Worm (Caenorhabditis elegans): ENCODE results near the gene T19C9.10.

T19C9.10 gene

ce11 chrV:17236345-17236744 lies at the start of gene T19C9.10:
TSS of gene T19C9.10 (plus strand) at chrV:17236592.
- TF ChIP-seq fkh-6 (tag; optimal IDR thresholded peaks at IDR 0.05) (no peak), sox-2 (GFP tag; IDR thresholded peaks at IDR 0.05) (no peak), ama-1 (optimal IDR thresholded peaks at IDR 0.05) (no peak), K02D7.2 (tag; optimal IDR thresholded peaks at IDR 0.05) (no peak), rnt-1 (tag; optimal IDR thresholded peaks at IDR 0.05) (no peak), pag-3 (tag; optimal IDR thresholded peaks at IDR 0.05; ENCODE audit: borderline replicate concordance) (no peak), ceh-14 (tag; optimal IDR thresholded peaks at IDR 0.05) (no peak), ztf-16 (tag; optimal IDR thresholded peaks at IDR 0.05) (no peak), Y22D7AL.16 (tag; optimal IDR thresholded peaks at IDR 0.05) (no peak), pros-1 (tag; optimal IDR thresholded peaks at IDR 0.05) (no peak), lim-6 (tag; optimal IDR thresholded peaks at IDR 0.05) (no peak), sdc-2 (tag; optimal IDR thresholded peaks at IDR 0.05) (no peak), hlh-30 (tag; optimal IDR thresholded peaks at IDR 0.05; ENCODE audit: insufficient read depth) (no peak), pha-4 (tag; optimal IDR thresholded peaks at IDR 0.05) (no peak)

- TF ChIP-seq dmd-4 (tag; optimal IDR thresholded peaks at IDR 0.05; ENCODE audit: borderline replicate concordance) (no peak), ceh-34 (tag; optimal IDR thresholded peaks at IDR 0.05) (no peak), C08G9.2 (tag; optimal IDR thresholded peaks at IDR 0.05) (no peak), ceh-18 (tag; optimal IDR thresholded peaks at IDR 0.05) (no peak)
Observed at ce11 chrV:17190399-17190798, 46.0 kb upstream of the T19C9.10 start, which contains the start of gene str-199. TSS of gene str-199 (minus strand) at chrV:17190499.

- TF ChIP-seq sox-2 (GFP tag; IDR thresholded peaks at IDR 0.05) (no peak), ceh-45 (GFP tag; IDR thresholded peaks at IDR 0.05) (no peak), unc-86 (tag; optimal IDR thresholded peaks at IDR 0.05) (no peak), dve-1 (tag; optimal IDR thresholded peaks at IDR 0.05) (no peak), ahr-1 (tag; optimal IDR thresholded peaks at IDR 0.05) (no peak), eyg-1 (tag; optimal IDR thresholded peaks at IDR 0.05) (no peak), ceh-6 (GFP tag; optimal IDR thresholded peaks at IDR 0.05) (no peak), syd-9 (tag; optimal IDR thresholded peaks at IDR 0.05) (no peak), che-1 (tag; optimal IDR thresholded peaks at IDR 0.05) (no peak), pax-1 (tag; optimal IDR thresholded peaks at IDR 0.05) (no peak), hlh-6 (tag; optimal IDR thresholded peaks at IDR 0.05) (no peak), tbx-7 (tag; optimal IDR thresholded peaks at IDR 0.05) (no peak), ceh-14 (tag; optimal IDR thresholded peaks at IDR 0.05) (no peak), C08G9.2 (tag; optimal IDR thresholded peaks at IDR 0.05) (no peak), hlh-13 (GFP tag; optimal IDR thresholded peaks at IDR 0.05) (no peak), ets-4 (tag; optimal IDR thresholded peaks at IDR 0.05) (no peak), unc-3 (GFP tag; conservative IDR thresholded peaks at IDR 0.05) (no peak), unc-3 (tag; optimal IDR thresholded peaks at IDR 0.05) (no peak), hlh-30 (tag; optimal IDR thresholded peaks at IDR 0.05; ENCODE audit: insufficient read depth) (no peak), pha-4 (tag; optimal IDR thresholded peaks at IDR 0.05) (no peak)
Observed at ce11 chrV:17192238-17192637, 44.2 kb upstream of the T19C9.10 start, which contains the start of gene srz-47. TSS of gene srz-47 (minus strand) at chrV:17192338.

ce11 chrV:17198926-17199325 lies 37.5 kb upstream of the T19C9.10 start, which contains the start of gene srz-96:
TSS of gene srz-96 (plus strand) at chrV:17199226.
- TF ChIP-seq hlh-6 (tag; optimal IDR thresholded peaks at IDR 0.05): no peak
- no peak for TF ChIP-seq ceh-22 (tag; optimal IDR thresholded peaks at IDR 0.05)
- TF ChIP-seq fkh-6 (tag; optimal IDR thresholded peaks at IDR 0.05): no peak
- TF ChIP-seq ceh-9 (tag; optimal IDR thresholded peaks at IDR 0.05): no peak
- TF ChIP-seq lim-6 (tag; optimal IDR thresholded peaks at IDR 0.05): no peak
- no peak for TF ChIP-seq ttx-3 (tag; optimal IDR thresholded peaks at IDR 0.05)
- TF ChIP-seq sdc-2 (tag; optimal IDR thresholded peaks at IDR 0.05): no peak
- no peak for TF ChIP-seq pqm-1 (tag; optimal IDR thresholded peaks at IDR 0.05)
- no peak for TF ChIP-seq ets-4 (tag; optimal IDR thresholded peaks at IDR 0.05)
- TF ChIP-seq unc-86 (tag; optimal IDR thresholded peaks at IDR 0.05): no peak
- no peak for TF ChIP-seq ceh-2 (tag; optimal IDR thresholded peaks at IDR 0.05)
- TF ChIP-seq ceh-45 (GFP tag; IDR thresholded peaks at IDR 0.05): no peak
- no peak for TF ChIP-seq nhr-11 (tag; optimal IDR thresholded peaks at IDR 0.05)
- TF ChIP-seq pax-1 (tag; optimal IDR thresholded peaks at IDR 0.05): no peak
- no peak for TF ChIP-seq hlh-30 (tag; optimal IDR thresholded peaks at IDR 0.05; ENCODE audit: insufficient read depth)

Data from whole organism, late embryonic.